Fruit fly (Drosophila melanogaster) whole organism: ENCODE data around the gene Sclp.

Experiments
- EcR ChIP-seq, 2 experiments: fragments of >200 bp; optimal IDR thresholded peaks; 2 replicates each; lab custom pipeline; 2017; ENCODE audit warnings: missing biosample characterization in 2 of 2, missing genetic modification characterization in 2 of 2, missing genetic modification reagents in 2 of 2
- psq ChIP-seq: fragments of >200 bp; optimal IDR thresholded peaks from 2 replicates; lab custom pipeline; 2017
- usp ChIP-seq: fragments of >200 bp; optimal IDR thresholded peaks from 2 replicates; lab custom pipeline; 2017; ENCODE audit warnings: missing biosample characterization, missing genetic modification characterization, mixed read lengths

DNA sequence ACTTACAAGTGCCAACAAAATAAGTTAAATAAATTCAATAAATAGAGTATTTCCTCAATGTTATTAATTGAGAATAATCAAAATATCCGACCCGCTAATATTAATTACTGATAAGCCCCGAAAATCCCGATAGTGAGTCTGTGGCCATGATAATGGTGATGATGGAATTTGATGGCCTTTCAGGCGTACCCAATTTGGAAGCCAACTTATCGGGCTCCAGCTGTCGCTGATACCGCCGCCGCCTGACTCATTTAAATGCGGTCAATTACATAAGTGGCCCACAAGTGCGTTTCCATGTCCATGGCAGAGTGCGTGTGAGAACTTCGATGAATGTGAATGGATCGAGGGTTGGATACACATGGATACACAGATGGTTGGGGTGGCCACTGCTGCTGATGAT, 40.3 kb downstream of the Sclp start:
- TF ChIP-seq psq (lab: Kevin White, UChicago) = no peak
- TF ChIP-seq EcR (GFP tag; optimal IDR thresholded peaks at IDR 0.05; lab: Kevin White, UChicago) = no peak
- no peak for TF ChIP-seq usp (GFP tag; lab: Kevin White, UChicago)
